Fruit fly (Drosophila melanogaster) whole organism, prepupa: ENCODE results near the gene cdi.

Experiments
- CG11902 ChIP-seq: fragments of 200-800 bp; sonication (Bioruptor generic); optimal IDR thresholded peaks from 3 replicates; lab custom pipeline; 2016; ENCODE audit warnings: missing biosample characterization, missing genetic modification characterization
- CG15336 ChIP-seq: fragments of 200-800 bp; sonication (Bioruptor generic); IDR thresholded peaks from 2 replicates; pipeline ENCODE4 v1.3.6; 2022; ENCODE audit warnings: missing biosample characterization, missing genetic modification characterization
- CG8632 ChIP-seq: fragments of 200-800 bp; sonication (Bioruptor generic); optimal IDR thresholded peaks from 3 replicates; lab custom pipeline; 2016; ENCODE audit warnings: missing biosample characterization, missing genetic modification characterization
- CG9139 ChIP-seq: fragments of 200-800 bp; sonication (Bioruptor generic); optimal IDR thresholded peaks from 3 replicates; lab custom pipeline; 2017; ENCODE audit warnings: missing biosample characterization, mild to moderate bottlenecking, missing genetic modification characterization
- Eip75B ChIP-seq: fragments of 200-800 bp; sonication (Bioruptor generic); optimal IDR thresholded peaks from 3 replicates; lab custom pipeline; 2016; ENCODE audit warnings: missing biosample characterization, missing genetic modification characterization
- Lpt ChIP-seq: fragments of 200-800 bp; sonication (Bioruptor generic); optimal IDR thresholded peaks from 3 replicates; lab custom pipeline; 2016; ENCODE audit warnings: missing biosample characterization, missing genetic modification characterization
- net ChIP-seq: fragments of 200-800 bp; sonication (Bioruptor generic); optimal IDR thresholded peaks from 3 replicates; lab custom pipeline; 2016; ENCODE audit warnings: missing biosample characterization, missing genetic modification characterization

- TF ChIP-seq CG11902 (GFP tag; lab: Kevin White, UChicago) (no peak), Eip75B (GFP tag; lab: Kevin White, UChicago) (no peak), net (GFP tag; lab: Kevin White, UChicago) (no peak), Lpt (GFP tag; lab: Kevin White, UChicago) (no peak), CG15336 (GFP tag; lab: Robert Waterston, UW) (no peak), CG9139 (GFP tag; lab: Kevin White, UChicago) (no peak), CG8632 (no peak)
Observed at dm6 chr3R:19033238-19033637, 60.8 kb downstream of the cdi start, which contains the start of gene CG6026.
